Worm (Caenorhabditis elegans): ENCODE data around the gene K05G3.2.

- TF ChIP-seq T23F11.4 (GFP tag; optimal IDR thresholded peaks at IDR 0.05) (no peak), pat-9 (tag; optimal IDR thresholded peaks at IDR 0.05) (peak; percentile 32), ceh-14 (tag; optimal IDR thresholded peaks at IDR 0.05) (peak; percentile 42), nhr-232 (tag; optimal IDR thresholded peaks at IDR 0.05) (no peak), ama-1 (optimal IDR thresholded peaks at IDR 0.05) (no peak)
Measured at ce11 chrX:16445793-16446248, 48.9 kb upstream of the K05G3.2 start, which contains the start of gene twf-2.
